ENCODE assay signal across 3 worm cellular contexts in the genomic region with DNA sequence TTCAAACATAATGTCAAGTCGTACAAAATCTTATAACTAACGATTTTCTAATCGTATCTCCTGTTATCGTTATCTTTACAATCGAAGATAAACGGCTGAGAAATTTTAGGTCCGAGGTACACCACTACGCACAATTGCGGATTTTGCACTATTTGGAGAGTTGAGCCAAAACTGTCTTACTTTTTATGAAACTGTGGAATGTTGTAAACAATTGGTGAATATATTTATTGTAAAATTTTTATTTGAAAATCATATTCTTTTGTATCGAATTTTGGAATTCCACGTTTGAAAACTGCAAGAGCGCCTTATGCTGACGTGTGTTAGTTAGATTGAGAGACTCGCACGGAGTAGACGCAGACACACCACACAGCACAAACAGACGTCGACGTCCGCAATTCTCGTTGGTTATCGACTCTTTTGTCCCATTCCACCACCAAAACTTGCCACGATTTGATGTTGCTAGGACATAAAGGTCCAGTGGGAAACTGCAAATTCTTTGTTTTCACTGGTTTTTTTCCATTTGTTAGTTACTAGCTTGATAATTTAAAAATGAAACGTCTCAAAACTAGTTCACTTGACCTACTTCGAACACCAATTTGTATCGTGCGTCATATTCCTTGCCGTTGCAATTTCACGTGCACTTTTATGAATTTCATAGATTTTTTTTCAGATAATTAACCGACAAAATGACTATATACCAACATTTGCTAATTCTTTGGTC.
TF ChIP-seq lines count a peak whose summit lies in the region.

A gene (plus strand): TSS at position 671 of the 721 bp plus-strand sequence.

TF ChIP-seq in whole organism, L1 larva, 84 proteins besides CTCF, POLR2A, EP300 and RAD21 (continued from another document and continues in another):
- TF ChIP-seq lin-13 (GFP tag; optimal IDR thresholded peaks at IDR 0.05; lab: Kevin White, UChicago) (no peak), rnt-1 (tag; optimal IDR thresholded peaks at IDR 0.05; lab: Kevin White, UChicago) (no peak), dsc-1 (tag; optimal IDR thresholded peaks at IDR 0.05; lab: Kevin White, UChicago) (peak; percentile 13), ztf-11 (tag; optimal IDR thresholded peaks at IDR 0.05; lab: Kevin White, UChicago) (no peak), hlh-4 (tag; optimal IDR thresholded peaks at IDR 0.05; lab: Kevin White, UChicago) (no peak), mef-2 (tag; optimal IDR thresholded peaks at IDR 0.05; lab: Kevin White, UChicago) (no peak), aha-1 (tag; optimal IDR thresholded peaks at IDR 0.05; lab: Kevin White, UChicago) (no peak), mep-1 (tag; optimal IDR thresholded peaks at IDR 0.05; lab: Kevin White, UChicago) (peak; percentile 69), nhr-85 (tag; lab: Kevin White, UChicago) (peak; percentile 75), alr-1 (tag; optimal IDR thresholded peaks at IDR 0.05; lab: Kevin White, UChicago; ENCODE audit: borderline replicate concordance) (no peak), aly-2 (tag; optimal IDR thresholded peaks at IDR 0.05; lab: Kevin White, UChicago) (no peak), hpl-2 (GFP tag; optimal IDR thresholded peaks at IDR 0.05; lab: Kevin White, UChicago) (no peak), sptf-1 (tag; optimal IDR thresholded peaks at IDR 0.05; lab: Kevin White, UChicago) (no peak), mdl-1 (tag; optimal IDR thresholded peaks at IDR 0.05; lab: Kevin White, UChicago) (no peak), lin-14 (GFP tag; optimal IDR thresholded peaks at IDR 0.05; lab: Kevin White, UChicago) (peak; percentile 81), zip-4 (GFP tag; optimal IDR thresholded peaks at IDR 0.05; lab: Kevin White, UChicago) (no peak), fkh-8 (tag; optimal IDR thresholded peaks at IDR 0.05; lab: Kevin White, UChicago) (peak; percentile 2), Y116A8C.19 (tag; optimal IDR thresholded peaks at IDR 0.05; lab: Kevin White, UChicago; ENCODE audit: borderline replicate concordance) (no peak), nhr-77 (tag; optimal IDR thresholded peaks at IDR 0.05; lab: Kevin White, UChicago) (no peak), snpc-4 (tag; optimal IDR thresholded peaks at IDR 0.05; lab: Kevin White, UChicago) (no peak), lin-35 (GFP tag; optimal IDR thresholded peaks at IDR 0.05; lab: Kevin White, UChicago) (no peak), ces-1 (GFP tag; optimal IDR thresholded peaks at IDR 0.05; lab: Kevin White, UChicago) (no peak), nhr-12 (tag; optimal IDR thresholded peaks at IDR 0.05; lab: Kevin White, UChicago) (no peak), unc-130 (tag; optimal IDR thresholded peaks at IDR 0.05; lab: Kevin White, UChicago) (no peak), nhr-84 (tag; optimal IDR thresholded peaks at IDR 0.05; lab: Kevin White, UChicago) (no peak), elt-3 (tag; optimal IDR thresholded peaks at IDR 0.05; lab: Kevin White, UChicago) (peak in 2 of 6 experiments; percentile 54 to 79), efl-1 (optimal IDR thresholded peaks at IDR 0.05; lab: Kevin White, UChicago) (no peak), efl-1 (GFP tag; optimal IDR thresholded peaks at IDR 0.05 in 1 of 2; lab: Kevin White, UChicago) (peak; percentile 10 to 90), efl-3 (GFP tag; optimal IDR thresholded peaks at IDR 0.05; lab: Kevin White, UChicago) (no peak), pag-3 (tag; optimal IDR thresholded peaks at IDR 0.05; lab: Kevin White, UChicago; ENCODE audit: borderline replicate concordance, insufficient read depth) (no peak), sup-37 (GFP tag; optimal IDR thresholded peaks at IDR 0.05; lab: Kevin White, UChicago) (no peak), hlh-17 (GFP tag; optimal IDR thresholded peaks at IDR 0.05; lab: Kevin White, UChicago; ENCODE audit: borderline replicate concordance) (no peak), unc-62 (GFP tag; optimal IDR thresholded peaks at IDR 0.05; lab: Kevin White, UChicago) (no peak), fkh-4 (tag; optimal IDR thresholded peaks at IDR 0.05; lab: Kevin White, UChicago; ENCODE audit: borderline replicate concordance) (no peak), lsy-2 (tag; optimal IDR thresholded peaks at IDR 0.05; lab: Kevin White, UChicago) (peak in 1 of 2 experiments; percentile 42), egl-13 (tag; optimal IDR thresholded peaks at IDR 0.05; lab: Kevin White, UChicago) (no peak), blmp-1 (tag; optimal IDR thresholded peaks at IDR 0.05; lab: Kevin White, UChicago) (peak; percentile 39), nhr-76 (tag; optimal IDR thresholded peaks at IDR 0.05; lab: Kevin White, UChicago) (no peak), nhr-28 (tag; optimal IDR thresholded peaks at IDR 0.05; lab: Kevin White, UChicago) (no peak), F16B12.6 (tag; optimal IDR thresholded peaks at IDR 0.05; lab: Kevin White, UChicago) (peak; percentile 79), nhr-71 (tag; optimal IDR thresholded peaks at IDR 0.05; lab: Kevin White, UChicago) (peak; percentile 79)

TF ChIP-seq in whole organism, L2 larva, 48 proteins besides CTCF, POLR2A, EP300 and RAD21 (continued from another document):
- TF ChIP-seq alr-1 (tag; optimal IDR thresholded peaks at IDR 0.05; lab: Kevin White, UChicago) (no peak), nhr-237 (tag; optimal IDR thresholded peaks at IDR 0.05; lab: Kevin White, UChicago) (no peak), sma-9 (GFP tag; optimal IDR thresholded peaks at IDR 0.05; lab: Kevin White, UChicago) (no peak), sma-9 (tag; optimal IDR thresholded peaks at IDR 0.05; lab: Kevin White, UChicago) (no peak), unc-62 (GFP tag; optimal IDR thresholded peaks at IDR 0.05; lab: Kevin White, UChicago) (no peak), ztf-4 (tag; optimal IDR thresholded peaks at IDR 0.05; lab: Kevin White, UChicago) (no peak), aly-2 (tag; optimal IDR thresholded peaks at IDR 0.05; lab: Kevin White, UChicago) (no peak), nhr-10 (tag; optimal IDR thresholded peaks at IDR 0.05; lab: Kevin White, UChicago) (no peak), Y55F3AM.14 (GFP tag; optimal IDR thresholded peaks at IDR 0.05; lab: Kevin White, UChicago) (no peak), ztf-1 (GFP tag; conservative IDR thresholded peaks at IDR 0.05; lab: Robert Waterston, UW) (no peak), nhr-129 (tag; optimal IDR thresholded peaks at IDR 0.05; lab: Kevin White, UChicago) (no peak), gmeb-1 (tag; optimal IDR thresholded peaks at IDR 0.05; lab: Kevin White, UChicago) (no peak), F13H6.1 (tag; optimal IDR thresholded peaks at IDR 0.05; lab: Kevin White, UChicago) (no peak), ztf-11 (tag; optimal IDR thresholded peaks at IDR 0.05; lab: Kevin White, UChicago) (no peak), unc-55 (GFP tag; optimal IDR thresholded peaks at IDR 0.05; lab: Kevin White, UChicago) (peak; percentile 63), mab-5 (tag; optimal IDR thresholded peaks at IDR 0.05; lab: Kevin White, UChicago) (no peak)

TF ChIP-seq in whole organism, L3 larva, 47 proteins besides CTCF, POLR2A, EP300 and RAD21 (continued from another document):
- no peak for TF ChIP-seq ceh-16 (tag; optimal IDR thresholded peaks at IDR 0.05; lab: Kevin White, UChicago)
- no peak for TF ChIP-seq jun-1 (tag; optimal IDR thresholded peaks at IDR 0.05; lab: Kevin White, UChicago)
- TF ChIP-seq egl-5 (tag; optimal IDR thresholded peaks at IDR 0.05; lab: Kevin White, UChicago), result no peak
- peak in 1 of 3 experiments; percentile 90 for TF ChIP-seq elt-3 (tag; optimal IDR thresholded peaks at IDR 0.05; lab: Kevin White, UChicago)
- no peak for TF ChIP-seq fkh-10 (GFP tag; optimal IDR thresholded peaks at IDR 0.05; lab: Kevin White, UChicago)
